Fruit fly (Drosophila melanogaster) whole organism, embryonic: Measurements from ENCODE around the gene drn.

Experiments
- Atf-2 ChIP-seq: fragments of 200-800 bp; sonication (Bioruptor generic); optimal IDR thresholded peaks from 2 replicates; lab custom pipeline; 2016; ENCODE audit warnings: missing biosample characterization, missing genetic modification characterization
- CG10267 ChIP-seq: fragments of 200-800 bp; sonication (Bioruptor generic); optimal IDR thresholded peaks from 2 replicates; lab custom pipeline; 2018; ENCODE audit warnings: missing biosample characterization, mild to moderate bottlenecking, missing genetic modification characterization, moderate library complexity
- CG10321 ChIP-seq: fragments of 200-800 bp; sonication (Bioruptor generic); IDR thresholded peaks from 2 replicates; pipeline ENCODE4 v1.3.6; 2022; ENCODE audit warnings: missing biosample characterization, missing genetic modification characterization
- CG11456 ChIP-seq: fragments of 200-800 bp; sonication (Bioruptor generic); IDR thresholded peaks from 3 replicates; pipeline ENCODE4 v1.3.6; 2022; ENCODE audit warnings: missing biosample characterization, missing genetic modification characterization
- CG12659 ChIP-seq: fragments of 200-800 bp; sonication (Bioruptor generic); optimal IDR thresholded peaks from 3 replicates; lab custom pipeline; 2017; ENCODE audit warnings: mild to moderate bottlenecking, missing biosample characterization, missing genetic modification reagents, missing genetic modification characterization
- CG13287 ChIP-seq: fragments of 200-800 bp; sonication (Bioruptor generic); IDR thresholded peaks from 2 replicates; pipeline ENCODE4 v1.3.6; 2022; ENCODE audit warnings: missing biosample characterization, missing genetic modification characterization; ENCODE audit not compliant: partially characterized antibody
- CG13894 ChIP-seq: fragments of 200-800 bp; sonication (Bioruptor generic); optimal IDR thresholded peaks from 3 replicates; lab custom pipeline; 2018; ENCODE audit warnings: missing biosample characterization, mild to moderate bottlenecking, missing genetic modification characterization, moderate library complexity
- CG14710 ChIP-seq: fragments of 200-800 bp; sonication (Bioruptor generic); optimal IDR thresholded peaks from 3 replicates; lab custom pipeline; 2019; ENCODE audit warnings: missing biosample characterization, mild to moderate bottlenecking, missing genetic modification characterization, moderate library complexity
- CG1529 ChIP-seq: fragments of 200-800 bp; sonication (Bioruptor generic); optimal IDR thresholded peaks from 3 replicates; lab custom pipeline; 2018; ENCODE audit warnings: missing biosample characterization, missing genetic modification characterization
- CG18476 ChIP-seq: fragments of 200-800 bp; sonication (Bioruptor generic); optimal IDR thresholded peaks from 2 replicates; lab custom pipeline; 2016; ENCODE audit warnings: missing biosample characterization, mild to moderate bottlenecking, missing genetic modification characterization
- CG3163 ChIP-seq: fragments of 200-800 bp; sonication (Bioruptor generic); optimal IDR thresholded peaks from 3 replicates; lab custom pipeline; 2016; ENCODE audit warnings: missing biosample characterization, missing genetic modification characterization
- CG34224 ChIP-seq: fragments of 200-800 bp; sonication (Bioruptor generic); IDR thresholded peaks from 3 replicates; pipeline ENCODE4 v1.3.6; 2022; ENCODE audit warnings: missing biosample characterization, missing genetic modification characterization; ENCODE audit not compliant: partially characterized antibody
- CG34422 ChIP-seq: fragments of 200-800 bp; sonication (Bioruptor generic); IDR thresholded peaks from 3 replicates; pipeline ENCODE4 v1.3.6; 2022; ENCODE audit warnings: missing biosample characterization, missing genetic modification characterization
- CG3995 ChIP-seq: fragments of 200-800 bp; sonication (Bioruptor generic); optimal IDR thresholded peaks from 3 replicates; lab custom pipeline; 2016; ENCODE audit warnings: missing biosample characterization, missing genetic modification characterization
- CG4424 ChIP-seq: fragments of 200-800 bp; sonication (Bioruptor generic); optimal IDR thresholded peaks from 3 replicates; lab custom pipeline; 2016; ENCODE audit warnings: missing biosample characterization, missing genetic modification characterization
- CG6683 ChIP-seq: fragments of 200-800 bp; sonication (Bioruptor generic); optimal IDR thresholded peaks from 2 replicates; lab custom pipeline; 2017; ENCODE audit warnings: missing biosample characterization, mild to moderate bottlenecking, missing genetic modification characterization, missing genetic modification reagents
- CG7963 ChIP-seq: fragments of 200-800 bp; sonication (Bioruptor generic); IDR thresholded peaks from 3 replicates; pipeline ENCODE4 v1.3.6; 2022; ENCODE audit warnings: missing biosample characterization, missing genetic modification characterization; ENCODE audit not compliant: partially characterized antibody
- CG8765 ChIP-seq: fragments of 200-800 bp; sonication (Bioruptor generic); IDR thresholded peaks from 2 replicates; pipeline ENCODE4 v1.3.6; 2022; ENCODE audit warnings: missing biosample characterization, missing genetic modification characterization
- CG9215 ChIP-seq: fragments of 200-800 bp; sonication (Bioruptor generic); IDR thresholded peaks from 2 replicates; pipeline ENCODE4 v1.3.6; 2022; ENCODE audit warnings: missing biosample characterization, missing genetic modification characterization
- CoRest ChIP-seq: fragments of 200-800 bp; sonication (Bioruptor generic); optimal IDR thresholded peaks from 3 replicates; lab custom pipeline; 2018; ENCODE audit warnings: missing biosample characterization, mild to moderate bottlenecking, missing genetic modification characterization, moderate library complexity
- D19A ChIP-seq: fragments of 200-800 bp; optimal IDR thresholded peaks from 3 replicates; lab custom pipeline; 2019; ENCODE audit warnings: missing biosample characterization, mild to moderate bottlenecking, missing genetic modification characterization, moderate library complexity
- Deaf1 ChIP-seq: fragments of 200-800 bp; optimal IDR thresholded peaks from 3 replicates; lab custom pipeline; 2019; ENCODE audit warnings: missing biosample characterization, mild to moderate bottlenecking, missing genetic modification characterization, moderate library complexity
- Dfd ChIP-seq, 2 experiments: fragments of >200 bp; optimal IDR thresholded peaks; 2 replicates each; lab custom pipeline; 2017; ENCODE audit warnings: missing biosample characterization in 2 of 2, missing genetic modification characterization in 2 of 2
- Dll ChIP-seq: fragments of 200-800 bp; sonication (Bioruptor generic); IDR thresholded peaks from 4 replicates; pipeline ENCODE4 v1.3.6; 2022; ENCODE audit warnings: missing biosample characterization, missing genetic modification characterization; ENCODE audit not compliant: partially characterized antibody
- Dp ChIP-seq: fragments of 200-800 bp; sonication (Bioruptor generic); optimal IDR thresholded peaks from 2 replicates; lab custom pipeline; 2018; ENCODE audit warnings: missing biosample characterization, mild to moderate bottlenecking, missing genetic modification characterization, moderate library complexity
- Dref ChIP-seq: fragments of 200-800 bp; sonication (Bioruptor generic); IDR thresholded peaks from 2 replicates; pipeline ENCODE4 v1.3.6; 2022; ENCODE audit warnings: missing biosample characterization, missing genetic modification characterization
- Drgx ChIP-seq: fragments of 200-800 bp; sonication (Bioruptor generic); IDR thresholded peaks from 2 replicates; pipeline ENCODE4 v1.3.6; 2022; ENCODE audit warnings: missing biosample characterization, missing genetic modification characterization
- Kr ChIP-seq: fragments of 200-800 bp; sonication (Bioruptor generic); optimal IDR thresholded peaks from 2 replicates; lab custom pipeline; 2017; ENCODE audit warnings: missing biosample characterization, mild to moderate bottlenecking, missing genetic modification characterization
- MESR4 ChIP-seq: fragments of 200-800 bp; sonication (Bioruptor generic); optimal IDR thresholded peaks from 2 replicates; lab custom pipeline; 2018; ENCODE audit warnings: missing biosample characterization, mild to moderate bottlenecking, missing genetic modification characterization, moderate library complexity
- Med ChIP-seq: fragments of 200-800 bp; sonication (Bioruptor generic); peaks from one replicate; lab custom pipeline; 2016; ENCODE audit warnings: missing biosample characterization, missing genetic modification characterization, mild to moderate bottlenecking, inconsistent platforms, moderate library complexity
- Scr ChIP-seq: fragments of 200-800 bp; sonication (Bioruptor generic); IDR thresholded peaks from 2 replicates; pipeline ENCODE4 v1.3.6; 2022; ENCODE audit warnings: missing biosample characterization, missing genetic modification characterization; ENCODE audit not compliant: partially characterized antibody
- Sry-δ ChIP-seq: fragments of 200-800 bp; sonication (Bioruptor generic); optimal IDR thresholded peaks from 2 replicates; lab custom pipeline; 2016; ENCODE audit warnings: missing biosample characterization, missing genetic modification characterization
- TFAM ChIP-seq: fragments of 200-800 bp; sonication (Bioruptor generic); optimal IDR thresholded peaks from 2 replicates; lab custom pipeline; 2017; ENCODE audit warnings: missing biosample characterization, missing genetic modification characterization, inconsistent platforms
- Vsx1 ChIP-seq: fragments of 200-800 bp; sonication (Bioruptor generic); optimal IDR thresholded peaks from 2 replicates; lab custom pipeline; 2017; ENCODE audit warnings: missing biosample characterization, mild to moderate bottlenecking, missing genetic modification characterization, missing genetic modification reagents
- YL-1 ChIP-seq: fragments of 200-800 bp; sonication (Bioruptor generic); optimal IDR thresholded peaks from 3 replicates; lab custom pipeline; 2017; ENCODE audit warnings: missing biosample characterization, mild to moderate bottlenecking, missing genetic modification characterization
- aop ChIP-seq: fragments of 200-800 bp; sonication (Bioruptor generic); IDR thresholded peaks from 2 replicates; pipeline ENCODE4 v1.3.6; 2022; ENCODE audit warnings: missing biosample characterization, missing genetic modification characterization
- az2 ChIP-seq: fragments of 200-800 bp; sonication (Bioruptor generic); optimal IDR thresholded peaks from 3 replicates; lab custom pipeline; 2016; ENCODE audit warnings: missing biosample characterization, missing genetic modification characterization
- btn ChIP-seq: fragments of 200-800 bp; sonication (Bioruptor generic); optimal IDR thresholded peaks from 2 replicates; lab custom pipeline; 2016; ENCODE audit warnings: missing biosample characterization, missing genetic modification characterization
- emc ChIP-seq: fragments of 200-800 bp; sonication (Bioruptor generic); optimal IDR thresholded peaks from 2 replicates; lab custom pipeline; 2016; ENCODE audit warnings: missing biosample characterization, missing genetic modification characterization
- eyg ChIP-seq: fragments of 200-800 bp; sonication (Bioruptor generic); optimal IDR thresholded peaks from 3 replicates; lab custom pipeline; 2016; ENCODE audit warnings: missing biosample characterization, missing genetic modification characterization
- lola ChIP-seq, 3 experiments: fragments of >200 bp in 2 of 3; fragments of 200-800 bp in 1 of 3; sonication (Bioruptor generic) in 1 of 3; optimal IDR thresholded peaks; 2 replicates each; lab custom pipeline; 2017 to 2019; ENCODE audit warnings: missing biosample characterization in 3 of 3, missing genetic modification characterization in 3 of 3, mild to moderate bottlenecking in 1 of 3, moderate library complexity in 1 of 3
- luna ChIP-seq: fragments of 200-800 bp; sonication (Bioruptor generic); optimal IDR thresholded peaks from 2 replicates; lab custom pipeline; 2016; ENCODE audit warnings: missing biosample characterization, missing genetic modification characterization
- onecut ChIP-seq: fragments of 200-800 bp; sonication (Bioruptor generic); IDR thresholded peaks from 2 replicates; pipeline ENCODE4 v1.3.6; 2022; ENCODE audit warnings: missing biosample characterization, missing genetic modification characterization
- ranshi ChIP-seq: fragments of 200-800 bp; sonication (Bioruptor generic); IDR thresholded peaks from 2 replicates; pipeline ENCODE4 v1.3.6; 2022; ENCODE audit warnings: missing biosample characterization, missing genetic modification characterization
- stwl ChIP-seq: fragments of 200-800 bp; sonication (Bioruptor generic); optimal IDR thresholded peaks from 3 replicates; lab custom pipeline; 2018; ENCODE audit warnings: missing biosample characterization, mild to moderate bottlenecking, missing genetic modification characterization, moderate library complexity
- wor ChIP-seq: fragments of 200-800 bp; sonication (Bioruptor generic); IDR thresholded peaks from 2 replicates; pipeline ENCODE4 v1.3.6; 2022; ENCODE audit warnings: missing biosample characterization, missing genetic modification characterization
- z ChIP-seq: fragments of 200-800 bp; sonication (Bioruptor generic); IDR thresholded peaks from 3 replicates; pipeline ENCODE4 v1.3.6; 2022; ENCODE audit warnings: missing biosample characterization, missing genetic modification characterization
- zfh1 ChIP-seq: fragments of 200-800 bp; sonication (Bioruptor generic); IDR thresholded peaks from 3 replicates; pipeline ENCODE4 v1.3.6; 2022; ENCODE audit warnings: missing biosample characterization, missing genetic modification characterization

Gene drn

dm6 chr3R:9408069-9408468 lies 68.1 kb downstream of the drn start, which contains the start of gene CG44261:
Gene CG44261 (minus strand): TSS chr3R:9408169.
- no peak for TF ChIP-seq luna (GFP tag; lab: Kevin White, UChicago)
- TF ChIP-seq lola (GFP tag; optimal IDR thresholded peaks at IDR 0.05; lab: Kevin White, UChicago) = no peak
- TF ChIP-seq CG34422 (GFP tag; lab: Robert Waterston, UW) = no peak
- TF ChIP-seq onecut (GFP tag; lab: Robert Waterston, UW) = no peak
- no peak for TF ChIP-seq eyg (GFP tag; lab: Kevin White, UChicago)
- no peak for TF ChIP-seq Dfd (GFP tag; optimal IDR thresholded peaks at IDR 0.05; lab: Kevin White, UChicago)
- no peak for TF ChIP-seq CG4424 (GFP tag; lab: Kevin White, UChicago)
- TF ChIP-seq CG18476 (GFP tag; lab: Kevin White, UChicago) = no peak
- TF ChIP-seq Kr (GFP tag; lab: Kevin White, UChicago) = no peak
- TF ChIP-seq CG9215 = no peak
- TF ChIP-seq Vsx1 (GFP tag; lab: Kevin White, UChicago) = no peak
- TF ChIP-seq az2 (GFP tag; lab: Kevin White, UChicago) = no peak
- no peak for TF ChIP-seq Atf-2 (GFP tag; lab: Kevin White, UChicago)
- no peak for TF ChIP-seq CG3163
- TF ChIP-seq emc (GFP tag; lab: Kevin White, UChicago) = no peak
- no peak for TF ChIP-seq zfh1 (GFP tag; lab: Robert Waterston, UW)
- TF ChIP-seq btn (GFP tag; lab: Kevin White, UChicago) = no peak

dm6 chr3R:9410182-9410581 lies 70.2 kb downstream of the drn start, which contains the start of gene betaTub85D:
Gene betaTub85D (minus strand): TSS chr3R:9410282.
- TF ChIP-seq CG10321 (no peak), Deaf1 (tag; lab: Kevin White, UChicago) (no peak), z (GFP tag; lab: Robert Waterston, UW) (no peak), CG6683 (no peak), CG11456 (GFP tag; lab: Robert Waterston, UW) (no peak), CG8765 (GFP tag; lab: Robert Waterston, UW) (no peak), CG13894 (tag; lab: Kevin White, UChicago) (no peak), CG1529 (GFP tag; lab: Kevin White, UChicago) (no peak), MESR4 (GFP tag; lab: Kevin White, UChicago) (no peak), TFAM (GFP tag; lab: Kevin White, UChicago) (no peak), D19A (tag; lab: Kevin White, UChicago) (no peak)

- peak; percentile 47 for TF ChIP-seq CG3995 (GFP tag; lab: Kevin White, UChicago)
- TF ChIP-seq CG12659 (GFP tag; lab: Kevin White, UChicago) = peak; percentile 12
- TF ChIP-seq YL-1 (GFP tag; lab: Kevin White, UChicago) = peak; percentile 30
- TF ChIP-seq stwl = peak; percentile 58
- peak; percentile 2 for TF ChIP-seq Sry-δ (GFP tag; lab: Kevin White, UChicago)
- no peak for TF ChIP-seq Drgx (GFP tag; lab: Robert Waterston, UW)
- TF ChIP-seq Med (GFP tag; lab: Kevin White, UChicago) = peak; percentile 50
- TF ChIP-seq Dref = peak; percentile 66
- TF ChIP-seq Scr = peak; percentile 55
- TF ChIP-seq ranshi = no peak
- TF ChIP-seq Dll = peak; percentile 74; the same call in 3 of the 4 replicates
- no peak for TF ChIP-seq CG7963 (GFP tag; lab: Robert Waterston, UW)
- TF ChIP-seq CG34224 (GFP tag; lab: Robert Waterston, UW) = peak; percentile 47; the same call in 1 of the 3 replicates
- peak; percentile 71 for TF ChIP-seq CG13287 (GFP tag; lab: Robert Waterston, UW)
- no peak for TF ChIP-seq wor (GFP tag; lab: Robert Waterston, UW)
- peak; percentile 42 for TF ChIP-seq CoRest (tag; lab: Kevin White, UChicago)
- peak; percentile 42 for TF ChIP-seq CG10267 (tag; lab: Kevin White, UChicago)
- peak; percentile 35 for TF ChIP-seq CG14710
- no peak for TF ChIP-seq aop (GFP tag; lab: Robert Waterston, UW)
- peak; percentile 27 for TF ChIP-seq Dp (GFP tag; lab: Kevin White, UChicago)
These were observed 72.1 kb downstream of the drn start, which contains the start of the genes Task7 and alpha-Man-IIa for dm6 chr3R:9411928-9412640. Gene Task7 (minus strand): TSS chr3R:9412293. Gene alpha-Man-IIa (plus strand): TSS chr3R:9412548.
